Worm (Caenorhabditis elegans): ENCODE data around the gene msp-64.

Gene msp-64

DNA sequence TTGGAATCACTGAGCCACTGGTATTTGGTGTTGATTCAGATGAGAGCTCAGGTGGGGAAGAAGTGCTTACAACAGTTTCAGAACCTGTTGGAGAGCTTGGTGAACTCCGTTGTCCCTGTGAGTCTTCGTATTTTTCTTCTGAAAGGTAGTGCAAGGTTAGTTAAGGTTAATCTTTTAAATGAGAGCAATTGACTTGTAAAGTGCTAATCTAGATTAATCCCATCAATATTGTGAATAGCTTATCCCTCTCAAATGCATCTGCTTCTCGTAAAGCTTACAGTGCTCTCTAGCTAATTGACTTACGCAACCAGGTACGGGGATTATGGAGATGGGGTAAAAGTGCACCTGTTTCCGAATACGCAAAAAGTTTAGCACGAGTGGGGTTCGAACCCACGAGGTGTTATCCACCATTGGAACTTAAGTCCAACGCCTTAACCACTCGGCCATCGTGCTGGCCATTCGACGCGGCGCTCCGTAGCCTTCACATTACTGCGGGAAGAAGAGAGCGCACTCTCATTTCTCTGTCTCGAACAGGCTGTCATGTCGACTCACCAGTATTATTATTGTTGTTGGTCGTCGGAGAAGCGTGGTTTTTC lies 37.5 kb downstream of the msp-64 start:
- TF ChIP-seq nfya-1 (tag; optimal IDR thresholded peaks at IDR 0.05; ENCODE audit: insufficient read depth) (peak; percentile 16), ama-1 (optimal IDR thresholded peaks at IDR 0.05) (no peak), hmg-11 (tag; optimal IDR thresholded peaks at IDR 0.05) (peak; percentile 85), elt-3 (tag; optimal IDR thresholded peaks at IDR 0.05) (peak in 1 of 3 experiments; percentile 1), pha-4 (tag; optimal IDR thresholded peaks at IDR 0.05) (peak; percentile 32), daf-12 (tag; optimal IDR thresholded peaks at IDR 0.05) (no peak), lin-39 (tag; optimal IDR thresholded peaks at IDR 0.05) (peak; percentile 31), nhr-43 (tag; optimal IDR thresholded peaks at IDR 0.05; ENCODE audit: poor library complexity, severe bottlenecking) (peak; percentile 23), skn-1 (tag; optimal IDR thresholded peaks at IDR 0.05) (no peak), elt-2 (tag; optimal IDR thresholded peaks at IDR 0.05) (peak; percentile 46), nhr-77 (tag; optimal IDR thresholded peaks at IDR 0.05) (no peak), snpc-4 (tag; optimal IDR thresholded peaks at IDR 0.05) (peak; percentile 19)

DNA sequence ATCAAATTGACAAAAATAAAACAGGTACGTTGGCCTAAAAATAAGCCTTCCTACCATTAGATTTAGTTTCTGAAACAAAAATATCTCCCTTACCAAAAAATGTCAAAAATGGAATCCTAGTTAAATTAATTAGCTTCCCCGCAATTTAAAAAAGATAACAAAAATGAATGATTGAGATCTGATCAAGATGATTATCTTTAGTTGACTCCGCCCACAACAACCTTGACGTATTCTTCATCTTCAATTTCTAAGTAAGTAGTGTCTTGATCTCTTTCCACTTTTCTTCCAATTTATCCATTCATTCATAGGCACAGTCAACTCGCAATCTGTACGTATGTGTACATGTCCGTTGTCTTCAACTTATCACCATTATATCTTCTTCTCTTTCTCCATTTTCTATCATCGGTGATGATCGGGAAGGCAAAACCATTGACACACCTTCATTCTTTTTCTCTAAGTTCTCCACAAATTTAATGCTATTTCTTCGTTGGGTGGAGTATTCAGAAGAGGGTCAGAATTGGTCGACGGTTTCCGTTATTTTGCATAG lies 41.8 kb downstream of the msp-64 start:
- TF ChIP-seq tbx-2 (tag; optimal IDR thresholded peaks at IDR 0.05) = no peak
- TF ChIP-seq nhr-23 (tag; optimal IDR thresholded peaks at IDR 0.05) = peak; percentile 29
- TF ChIP-seq pha-4 (tag; optimal IDR thresholded peaks at IDR 0.05) = no peak
- TF ChIP-seq sea-2 (GFP tag; optimal IDR thresholded peaks at IDR 0.05) = no peak
- no peak for TF ChIP-seq ama-1 (optimal IDR thresholded peaks at IDR 0.05)
- no peak for TF ChIP-seq egl-5 (tag; optimal IDR thresholded peaks at IDR 0.05)
- no peak for TF ChIP-seq nhr-76 (tag; optimal IDR thresholded peaks at IDR 0.05)
- TF ChIP-seq jun-1 (tag; optimal IDR thresholded peaks at IDR 0.05) = no peak
- TF ChIP-seq nhr-25 (tag; optimal IDR thresholded peaks at IDR 0.05) = no peak
- TF ChIP-seq lsy-12 (tag; optimal IDR thresholded peaks at IDR 0.05) = no peak
- no peak for TF ChIP-seq nhr-77 (tag; optimal IDR thresholded peaks at IDR 0.05)
- no peak for TF ChIP-seq fos-1 (tag; optimal IDR thresholded peaks at IDR 0.05)
- TF ChIP-seq elt-3 (tag; optimal IDR thresholded peaks at IDR 0.05) = peak in 1 of 3 experiments; percentile 15
- TF ChIP-seq fkh-2 (tag; optimal IDR thresholded peaks at IDR 0.05) = no peak
- peak; percentile 91 for TF ChIP-seq elt-1 (tag; optimal IDR thresholded peaks at IDR 0.05)
- no peak for TF ChIP-seq nhr-237 (tag; optimal IDR thresholded peaks at IDR 0.05)
- TF ChIP-seq hmg-11 (tag; optimal IDR thresholded peaks at IDR 0.05) = no peak
- TF ChIP-seq ceh-9 (tag; optimal IDR thresholded peaks at IDR 0.05) = no peak
- TF ChIP-seq ceh-16 (tag; optimal IDR thresholded peaks at IDR 0.05) = no peak
- TF ChIP-seq pqm-1 (tag; optimal IDR thresholded peaks at IDR 0.05) = no peak
- no peak for TF ChIP-seq eor-1 (tag; optimal IDR thresholded peaks at IDR 0.05)
- no peak for TF ChIP-seq snpc-4 (tag; optimal IDR thresholded peaks at IDR 0.05)
- TF ChIP-seq nhr-67 (tag; optimal IDR thresholded peaks at IDR 0.05) = no peak

DNA sequence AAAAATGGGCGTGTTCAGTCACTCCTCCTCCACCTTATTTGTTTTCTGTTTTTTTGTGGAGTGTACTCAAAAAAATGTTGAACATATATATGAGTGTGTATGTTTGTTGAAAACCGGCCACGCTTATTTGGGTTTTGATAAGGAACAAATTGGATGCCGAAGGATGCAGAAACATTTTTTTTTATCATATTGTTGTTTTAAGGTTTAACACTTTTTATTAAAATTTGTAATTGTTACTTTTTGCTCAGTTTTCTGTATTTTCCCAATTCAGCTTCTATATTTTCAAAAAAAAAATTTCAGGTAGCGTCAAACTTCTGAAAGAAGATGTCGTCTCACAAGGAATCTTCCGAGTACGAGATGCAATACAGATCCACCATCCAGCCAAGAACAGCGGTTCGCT lies 44.8 kb downstream of the msp-64 start, which contains the start of gene ifb-1:
TSS of gene ifb-1 (plus strand) at position 301 of the 400 bp plus-strand sequence.
- TF ChIP-seq nhr-23 (tag; optimal IDR thresholded peaks at IDR 0.05) = no peak
- no peak for TF ChIP-seq zag-1 (tag; optimal IDR thresholded peaks at IDR 0.05)
- TF ChIP-seq R02D3.7 (tag; optimal IDR thresholded peaks at IDR 0.05) = no peak
- TF ChIP-seq ZK546.5 (tag; optimal IDR thresholded peaks at IDR 0.05) = no peak
- TF ChIP-seq nhr-25 (tag; optimal IDR thresholded peaks at IDR 0.05) = no peak
- no peak for TF ChIP-seq lin-39 (tag; optimal IDR thresholded peaks at IDR 0.05)
- TF ChIP-seq ceh-9 (tag; optimal IDR thresholded peaks at IDR 0.05) = no peak
- no peak for TF ChIP-seq egl-5 (tag; optimal IDR thresholded peaks at IDR 0.05)
- no peak for TF ChIP-seq nhr-77 (tag; optimal IDR thresholded peaks at IDR 0.05)
- no peak for TF ChIP-seq ama-1 (optimal IDR thresholded peaks at IDR 0.05)
- TF ChIP-seq nfya-1 (tag; optimal IDR thresholded peaks at IDR 0.05; ENCODE audit: insufficient read depth) = no peak
- TF ChIP-seq eor-1 (tag; optimal IDR thresholded peaks at IDR 0.05) = no peak
- TF ChIP-seq nhr-76 (tag; optimal IDR thresholded peaks at IDR 0.05) = no peak
- no peak for TF ChIP-seq aly-2 (tag; optimal IDR thresholded peaks at IDR 0.05)

Data from whole organism, L3 larva.